Worm (Caenorhabditis elegans): ENCODE measurements around the gene pqn-87.

ce11 chrII:12266797-12267196 is 41.9 kb upstream of the pqn-87 start:
- no peak for TF ChIP-seq unc-62 (GFP tag; optimal IDR thresholded peaks at IDR 0.05)
- no peak for TF ChIP-seq lsy-2 (tag; optimal IDR thresholded peaks at IDR 0.05)
- no peak for TF ChIP-seq pqm-1 (tag; optimal IDR thresholded peaks at IDR 0.05)
